Worm (Caenorhabditis elegans) whole organism, L3 larva: ENCODE results near the gene W01B6.4.

ENCODE experiments used
- R02D3.7 ChIP-seq: fragments of 150-350 bp; optimal IDR thresholded peaks from 2 replicates; lab custom pipeline; 2014; ENCODE audit warnings: missing biosample characterization, missing genetic modification characterization
- daf-12 ChIP-seq: fragments of 150-350 bp; optimal IDR thresholded peaks from 2 replicates; lab custom pipeline; 2014; ENCODE audit warnings: missing biosample characterization, missing genetic modification reagents, missing genetic modification characterization
- egl-27 ChIP-seq: sonication (generic microtip); optimal IDR thresholded peaks from 4 replicates; lab custom pipeline; 2017; ENCODE audit warnings: missing biosample characterization, missing genetic modification reagents, missing genetic modification characterization
- elt-3 ChIP-seq, 3 experiments: fragments of 150-350 bp in 1 of 3; sonication (generic microtip) in 2 of 3; optimal IDR thresholded peaks; 2 replicates in 2 of 3; 4 replicates in 1 of 3; lab custom pipeline; 2014 to 2017; ENCODE audit warnings: missing biosample characterization in 3 of 3, missing genetic modification characterization in 3 of 3
- fos-1 ChIP-seq: fragments of 150-350 bp; optimal IDR thresholded peaks from 2 replicates; lab custom pipeline; 2014; ENCODE audit warnings: missing biosample characterization, missing genetic modification characterization
- nhr-25 ChIP-seq: sonication (generic microtip); optimal IDR thresholded peaks from 2 replicates; lab custom pipeline; 2017; ENCODE audit warnings: missing biosample characterization, missing genetic modification characterization
- nhr-43 ChIP-seq: sonication (generic microtip); optimal IDR thresholded peaks from 2 replicates; lab custom pipeline; 2016; ENCODE audit warnings: mild to moderate bottlenecking, missing genetic modification characterization, missing compliant biosample characterization; ENCODE audit not compliant: poor library complexity, severe bottlenecking
- pha-4 ChIP-seq: fragments of 150-350 bp; optimal IDR thresholded peaks from 2 replicates; lab custom pipeline; 2014; ENCODE audit warnings: missing biosample characterization, missing genetic modification reagents, missing genetic modification characterization
- unc-62 ChIP-seq: fragments of 150-350 bp; sonication (generic microtip); optimal IDR thresholded peaks from 4 replicates; lab custom pipeline; 2014; ENCODE audit warnings: missing biosample characterization, missing genetic modification reagents, missing genetic modification characterization
- zag-1 ChIP-seq: fragments of 150-350 bp; optimal IDR thresholded peaks from 2 replicates; lab custom pipeline; 2014; ENCODE audit warnings: missing biosample characterization, missing genetic modification characterization
- ztf-4 ChIP-seq: fragments of 150-350 bp; optimal IDR thresholded peaks from 2 replicates; lab custom pipeline; 2014; ENCODE audit warnings: missing biosample characterization, missing genetic modification characterization

DNA sequence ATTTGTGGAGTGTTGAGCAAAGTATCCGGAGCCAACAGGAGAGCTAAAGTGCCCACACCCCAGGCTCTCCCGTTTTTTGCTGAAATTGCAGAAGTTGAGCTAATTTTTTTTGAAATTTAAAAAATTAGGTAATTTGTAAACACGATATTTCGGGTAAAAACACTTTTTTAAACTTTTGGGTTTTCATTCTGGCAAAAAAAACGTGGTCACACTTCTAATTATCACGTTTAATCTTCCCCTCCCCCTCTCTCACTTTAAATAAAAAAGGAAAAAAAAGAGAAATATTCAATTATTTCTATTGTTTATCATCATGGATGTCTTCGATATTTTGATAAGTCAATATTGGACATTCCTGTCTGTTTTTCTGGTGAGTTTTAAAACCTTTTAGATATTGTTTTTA is 42.2 kb upstream of the W01B6.4 start, which contains the start of gene F44D12.6:
- TF ChIP-seq nhr-25 (tag; lab: Kevin White, UChicago) = no peak
- TF ChIP-seq egl-27 (tag; lab: Kevin White, UChicago) = no peak
- no peak for TF ChIP-seq elt-3 (tag; optimal IDR thresholded peaks at IDR 0.05; lab: Kevin White, UChicago)
- no peak for TF ChIP-seq pha-4
- TF ChIP-seq fos-1 (tag; lab: Kevin White, UChicago) = no peak
- TF ChIP-seq zag-1 (tag; lab: Kevin White, UChicago) = no peak
- TF ChIP-seq unc-62 (GFP tag; lab: Kevin White, UChicago) = no peak
- no peak for TF ChIP-seq nhr-43
- TF ChIP-seq ztf-4 = no peak
- no peak for TF ChIP-seq daf-12 (tag; lab: Kevin White, UChicago)
- TF ChIP-seq R02D3.7 = no peak
